Fruit fly (Drosophila melanogaster): ENCODE results near the gene Lgr4.

Lgr4 gene

dm6 chrX:13232406-13233195 is 43.6 kb upstream of the Lgr4 start (continued):
- peak; percentile 42 for TF ChIP-seq wek (GFP tag; optimal IDR thresholded peaks at IDR 0.05)
- peak; percentile 80 for TF ChIP-seq chm (GFP tag; IDR thresholded peaks at IDR 0.05)
- peak; percentile 66 for TF ChIP-seq CG9727 (GFP tag; optimal IDR thresholded peaks at IDR 0.05)
- no peak for TF ChIP-seq Doc3 (GFP tag; IDR thresholded peaks at IDR 0.05; ENCODE audit: partially characterized antibody)
- TF ChIP-seq CG8281 (tag; optimal IDR thresholded peaks at IDR 0.05), result peak; percentile 43
- no peak for TF ChIP-seq zf30C (GFP tag; optimal IDR thresholded peaks at IDR 0.05)
- TF ChIP-seq Jarid2 (GFP tag; optimal IDR thresholded peaks at IDR 0.05), result peak; percentile 17
- TF ChIP-seq Scr (GFP tag; IDR thresholded peaks at IDR 0.05; ENCODE audit: partially characterized antibody), result no peak
- no peak for TF ChIP-seq CTCF (GFP tag; optimal IDR thresholded peaks at IDR 0.05)
- TF ChIP-seq CG8388 (GFP tag; optimal IDR thresholded peaks at IDR 0.05), result peak; percentile 49
- peak; percentile 76 for TF ChIP-seq unpg (GFP tag; optimal IDR thresholded peaks at IDR 0.05)
- no peak for TF ChIP-seq MESR4 (GFP tag; optimal IDR thresholded peaks at IDR 0.05)
- peak; percentile 29; the same call in 1 of the 2 replicates for TF ChIP-seq al (GFP tag; IDR thresholded peaks at IDR 0.05)
- TF ChIP-seq slou (GFP tag; optimal IDR thresholded peaks at IDR 0.05), result no peak
- TF ChIP-seq CG14965 (GFP tag; optimal IDR thresholded peaks at IDR 0.05; ENCODE audit: borderline replicate concordance), result no peak
- no peak for TF ChIP-seq Stat92E (GFP tag; optimal IDR thresholded peaks at IDR 0.05)
- TF ChIP-seq CG12104 (GFP tag; optimal IDR thresholded peaks at IDR 0.05), result peak; percentile 18
- TF ChIP-seq Lhr (GFP tag; optimal IDR thresholded peaks at IDR 0.05), result peak; percentile 17
- TF ChIP-seq sens-2 (GFP tag; IDR thresholded peaks at IDR 0.05), result peak; percentile 68
- peak; percentile 57; the same call in 1 of the 2 replicates for TF ChIP-seq danr (GFP tag; IDR thresholded peaks at IDR 0.05)
- peak; percentile 62 for TF ChIP-seq D19A (tag; optimal IDR thresholded peaks at IDR 0.05)
- peak; percentile 76 for TF ChIP-seq so (GFP tag; IDR thresholded peaks at IDR 0.05)
- TF ChIP-seq CG2875 (GFP tag; optimal IDR thresholded peaks at IDR 0.05), result peak; percentile 59
- peak; percentile 88 for TF ChIP-seq vvl (GFP tag; IDR thresholded peaks at IDR 0.05)
- TF ChIP-seq CG3995 (GFP tag; optimal IDR thresholded peaks at IDR 0.05), result no peak
- peak; percentile 80 for TF ChIP-seq lab (GFP tag; optimal IDR thresholded peaks at IDR 0.05)
- TF ChIP-seq Antp (GFP tag; optimal IDR thresholded peaks at IDR 0.05), result peak; percentile 76
- no peak for TF ChIP-seq Dll (GFP tag; IDR thresholded peaks at IDR 0.05; ENCODE audit: partially characterized antibody)
- peak; percentile 55 for TF ChIP-seq dmrt11E (tag; optimal IDR thresholded peaks at IDR 0.05)
- TF ChIP-seq CG9609 (GFP tag; optimal IDR thresholded peaks at IDR 0.05), result peak; percentile 59
- TF ChIP-seq Hmr (GFP tag; optimal IDR thresholded peaks at IDR 0.05), result peak; percentile 72
- TF ChIP-seq CG16813 (GFP tag; IDR thresholded peaks at IDR 0.05; ENCODE audit: partially characterized antibody), result no peak
- TF ChIP-seq Rfx (GFP tag; IDR thresholded peaks at IDR 0.05), result peak; percentile 79
- TF ChIP-seq vnd (GFP tag; IDR thresholded peaks at IDR 0.05; ENCODE audit: partially characterized antibody), result no peak
- TF ChIP-seq CG15269 (tag; optimal IDR thresholded peaks at IDR 0.05), result peak; percentile 80
- peak; percentile 96 for TF ChIP-seq Med (GFP tag)
- TF ChIP-seq az2 (GFP tag; optimal IDR thresholded peaks at IDR 0.05), result peak; percentile 71
- TF ChIP-seq row (GFP tag; IDR thresholded peaks at IDR 0.05), result peak; percentile 76
- TF ChIP-seq CG7745 (tag; optimal IDR thresholded peaks at IDR 0.05), result no peak
- TF ChIP-seq Max (GFP tag; optimal IDR thresholded peaks at IDR 0.05), result peak; percentile 37
- TF ChIP-seq CG11560 (tag; IDR thresholded peaks at IDR 0.05), result no peak; the same call in 2 of the 3 replicates
- peak; percentile 77 for TF ChIP-seq CG31441 (GFP tag; IDR thresholded peaks at IDR 0.05)
- peak; percentile 67 for TF ChIP-seq CG13424 (tag; optimal IDR thresholded peaks at IDR 0.05)
- TF ChIP-seq GATAe (GFP tag; conservative IDR thresholded peaks at IDR 0.05), result no peak; the same call in 1 of the 2 replicates
- TF ChIP-seq CG11093 (GFP tag; IDR thresholded peaks at IDR 0.05), result peak; percentile 24; the same call in 1 of the 3 replicates
- TF ChIP-seq Drgx (GFP tag; IDR thresholded peaks at IDR 0.05), result peak; percentile 49
- TF ChIP-seq ewg (GFP tag; optimal IDR thresholded peaks at IDR 0.05), result peak; percentile 48
- TF ChIP-seq CG15073 (GFP tag; optimal IDR thresholded peaks at IDR 0.05), result no peak

Data from whole organism, embryonic.